Worm (Caenorhabditis elegans) whole organism, L1 larva: ENCODE measurements around the gene tbce-1.

Experiments used
- C16A3.4 ChIP-seq: fragments of 150-350 bp; optimal IDR thresholded peaks from 2 replicates; lab custom pipeline; 2014; ENCODE audit warnings: missing biosample characterization, missing genetic modification characterization
- ceh-82 ChIP-seq, 3 experiments: fragments of 150-350 bp in 1 of 3; sonication (generic microtip) in 2 of 3; optimal IDR thresholded peaks; 2 replicates each; lab custom pipeline; 2014 to 2017; ENCODE audit warnings: missing biosample characterization in 3 of 3, missing genetic modification characterization in 3 of 3
- ces-1 ChIP-seq: fragments of 150-350 bp; optimal IDR thresholded peaks from 2 replicates; lab custom pipeline; 2014; ENCODE audit warnings: missing biosample characterization, missing genetic modification reagents, missing genetic modification characterization
- elt-2 ChIP-seq: sonication (generic microtip); optimal IDR thresholded peaks from 2 replicates; lab custom pipeline; 2016; ENCODE audit warnings: missing genetic modification characterization, mild to moderate bottlenecking, inconsistent platforms, missing compliant biosample characterization, missing genetic modification reagents
- skn-1 ChIP-seq: fragments of 150-350 bp; optimal IDR thresholded peaks from 2 replicates; lab custom pipeline; 2014; ENCODE audit warnings: missing biosample characterization, missing genetic modification characterization

ce11 chrIV:8283214-8283613 is 11.3 kb upstream of the tbce-1 start:
- no peak for TF ChIP-seq C16A3.4 (tag; lab: Kevin White, UChicago)
- no peak for TF ChIP-seq ces-1 (GFP tag; lab: Kevin White, UChicago)
- TF ChIP-seq skn-1: no peak
- no peak for TF ChIP-seq ceh-82 (tag; optimal IDR thresholded peaks at IDR 0.05; lab: Kevin White, UChicago)
- no peak for TF ChIP-seq elt-2
